Fruit fly (Drosophila melanogaster) whole organism, prepupa: ENCODE data around the gene IFT57.

ENCODE experiments used
- Blimp-1 ChIP-seq: fragments of 200-800 bp; sonication (Bioruptor generic); optimal IDR thresholded peaks from 3 replicates; lab custom pipeline; 2017; ENCODE audit warnings: missing biosample characterization, missing genetic modification characterization, mild to moderate bottlenecking, moderate library complexity, missing genetic modification reagents
- CG10631 ChIP-seq: fragments of 200-800 bp; sonication (Bioruptor generic); optimal IDR thresholded peaks from 2 replicates; lab custom pipeline; 2016; ENCODE audit warnings: missing biosample characterization, missing genetic modification characterization
- CG10669 ChIP-seq: fragments of 200-800 bp; sonication (Bioruptor generic); optimal IDR thresholded peaks from 3 replicates; lab custom pipeline; 2018; ENCODE audit warnings: missing biosample characterization, mild to moderate bottlenecking, missing genetic modification characterization, moderate library complexity
- CG11762 ChIP-seq: fragments of 200-800 bp; sonication (Bioruptor generic); optimal IDR thresholded peaks from 3 replicates; lab custom pipeline; 2016; ENCODE audit warnings: missing biosample characterization, missing genetic modification characterization; ENCODE audit not compliant: insufficient read depth
- CG11902 ChIP-seq: fragments of 200-800 bp; sonication (Bioruptor generic); optimal IDR thresholded peaks from 3 replicates; lab custom pipeline; 2016; ENCODE audit warnings: missing biosample characterization, missing genetic modification characterization
- CG3032 ChIP-seq: fragments of 200-800 bp; optimal IDR thresholded peaks from 2 replicates; lab custom pipeline; 2019; ENCODE audit warnings: missing biosample characterization, mild to moderate bottlenecking, missing genetic modification characterization, moderate library complexity
- CG31627 ChIP-seq: fragments of 200-800 bp; sonication (Bioruptor generic); optimal IDR thresholded peaks from 3 replicates; lab custom pipeline; 2016; ENCODE audit warnings: missing biosample characterization, missing genetic modification characterization
- CG32006 ChIP-seq: fragments of 200-800 bp; sonication (Bioruptor generic); optimal IDR thresholded peaks from 3 replicates; lab custom pipeline; 2017; ENCODE audit warnings: missing biosample characterization, mild to moderate bottlenecking, missing genetic modification characterization
- CG6163 ChIP-seq: fragments of 200-800 bp; sonication (Bioruptor generic); IDR thresholded peaks from 3 replicates; pipeline ENCODE4 v1.3.6; 2022; ENCODE audit warnings: missing biosample characterization, missing genetic modification characterization
- CG6276 ChIP-seq: fragments of 200-800 bp; sonication (Bioruptor generic); optimal IDR thresholded peaks from 2 replicates; lab custom pipeline; 2017; ENCODE audit warnings: missing biosample characterization, mild to moderate bottlenecking, missing genetic modification characterization
- CG6808 ChIP-seq: fragments of 200-800 bp; sonication (Bioruptor generic); optimal IDR thresholded peaks from 3 replicates; lab custom pipeline; 2017; ENCODE audit warnings: missing biosample characterization, missing genetic modification characterization, mild to moderate bottlenecking, moderate library complexity, missing genetic modification reagents
- CG8119 ChIP-seq: fragments of 200-800 bp; sonication (Bioruptor generic); IDR thresholded peaks from 3 replicates; pipeline ENCODE4 v1.3.6; 2022; ENCODE audit warnings: missing biosample characterization, missing genetic modification characterization
- CG8632 ChIP-seq: fragments of 200-800 bp; sonication (Bioruptor generic); optimal IDR thresholded peaks from 3 replicates; lab custom pipeline; 2016; ENCODE audit warnings: missing biosample characterization, missing genetic modification characterization
- CG9139 ChIP-seq: fragments of 200-800 bp; sonication (Bioruptor generic); optimal IDR thresholded peaks from 3 replicates; lab custom pipeline; 2017; ENCODE audit warnings: missing biosample characterization, mild to moderate bottlenecking, missing genetic modification characterization
- Eip78C ChIP-seq: fragments of 200-800 bp; sonication (Bioruptor generic); peaks from one replicate; lab custom pipeline; 2016; ENCODE audit warnings: missing biosample characterization, missing genetic modification characterization
- Eip93F ChIP-seq: fragments of 200-800 bp; sonication (Bioruptor generic); optimal IDR thresholded peaks from 2 replicates; lab custom pipeline; 2016; ENCODE audit warnings: missing biosample characterization, mild to moderate bottlenecking, missing genetic modification characterization
- Ets21C ChIP-seq: fragments of 200-800 bp; sonication (Bioruptor generic); optimal IDR thresholded peaks from 3 replicates; lab custom pipeline; 2016; ENCODE audit warnings: missing biosample characterization, missing genetic modification characterization
- Gug ChIP-seq: fragments of 200-800 bp; sonication (Bioruptor generic); IDR thresholded peaks from 2 replicates; pipeline ENCODE4 v1.3.6; 2022; ENCODE audit warnings: missing biosample characterization, missing genetic modification characterization
- Met ChIP-seq: fragments of 200-800 bp; sonication (Bioruptor generic); optimal IDR thresholded peaks from 3 replicates; lab custom pipeline; 2016; ENCODE audit warnings: missing biosample characterization, missing genetic modification characterization
- OdsH ChIP-seq: fragments of 200-800 bp; sonication (Bioruptor generic); optimal IDR thresholded peaks from 3 replicates; lab custom pipeline; 2016; ENCODE audit warnings: missing biosample characterization, missing genetic modification characterization
- Sox102F ChIP-seq: fragments of 200-800 bp; sonication (Bioruptor generic); optimal IDR thresholded peaks from 2 replicates; lab custom pipeline; 2016; ENCODE audit warnings: missing biosample characterization, mild to moderate bottlenecking, missing genetic modification characterization
- Sox14 ChIP-seq: fragments of 200-800 bp; sonication (Bioruptor generic); optimal IDR thresholded peaks from 3 replicates; lab custom pipeline; 2016; ENCODE audit warnings: missing biosample characterization, missing genetic modification characterization
- Sox15 ChIP-seq: fragments of 200-800 bp; sonication (Bioruptor generic); optimal IDR thresholded peaks from 3 replicates; lab custom pipeline; 2016; ENCODE audit warnings: missing biosample characterization, missing genetic modification characterization
- achi ChIP-seq: fragments of 200-800 bp; sonication (Bioruptor generic); optimal IDR thresholded peaks from 3 replicates; lab custom pipeline; 2016; ENCODE audit warnings: missing biosample characterization, missing genetic modification characterization
- acj6 ChIP-seq: fragments of 200-800 bp; sonication (Bioruptor generic); optimal IDR thresholded peaks from 3 replicates; lab custom pipeline; 2016; ENCODE audit warnings: missing biosample characterization, missing genetic modification characterization
- cyc ChIP-seq: fragments of 200-800 bp; sonication (Bioruptor generic); optimal IDR thresholded peaks from 3 replicates; lab custom pipeline; 2016; ENCODE audit warnings: missing biosample characterization, missing genetic modification characterization
- dac ChIP-seq: fragments of 200-800 bp; sonication (Bioruptor generic); optimal IDR thresholded peaks from 2 replicates; lab custom pipeline; 2017; ENCODE audit warnings: missing biosample characterization, mild to moderate bottlenecking, missing genetic modification characterization
- dsx ChIP-seq: fragments of 200-800 bp; optimal IDR thresholded peaks from 3 replicates; lab custom pipeline; 2019; ENCODE audit warnings: missing biosample characterization, mild to moderate bottlenecking, missing genetic modification characterization, moderate library complexity; ENCODE audit not compliant: poor library complexity, severe bottlenecking
- eg ChIP-seq: fragments of 200-800 bp; sonication (Bioruptor generic); IDR thresholded peaks from 3 replicates; pipeline ENCODE4 v1.3.6; 2022; ENCODE audit warnings: missing biosample characterization, missing genetic modification characterization
- esn ChIP-seq: fragments of 200-800 bp; sonication (Bioruptor generic); optimal IDR thresholded peaks from 2 replicates; lab custom pipeline; 2016; ENCODE audit warnings: missing biosample characterization, mild to moderate bottlenecking, missing genetic modification characterization, moderate library complexity
- fd59A ChIP-seq: fragments of 200-800 bp; sonication (Bioruptor generic); optimal IDR thresholded peaks from 2 replicates; lab custom pipeline; 2017; ENCODE audit warnings: missing biosample characterization, mild to moderate bottlenecking, missing genetic modification characterization, missing genetic modification reagents
- fd85E ChIP-seq: fragments of 200-800 bp; sonication (Bioruptor generic); optimal IDR thresholded peaks from 3 replicates; lab custom pipeline; 2016; ENCODE audit warnings: missing biosample characterization, missing genetic modification characterization
- fkh ChIP-seq: fragments of 200-800 bp; sonication (Bioruptor generic); optimal IDR thresholded peaks from 3 replicates; lab custom pipeline; 2017; ENCODE audit warnings: missing biosample characterization, mild to moderate bottlenecking, missing genetic modification characterization, moderate library complexity
- lz ChIP-seq: fragments of 200-800 bp; sonication (Bioruptor generic); optimal IDR thresholded peaks from 3 replicates; lab custom pipeline; 2016; ENCODE audit warnings: missing biosample characterization, missing genetic modification characterization
- pdm3 ChIP-seq: fragments of 200-800 bp; sonication (Bioruptor generic); optimal IDR thresholded peaks from 3 replicates; lab custom pipeline; 2016; ENCODE audit warnings: missing biosample characterization, missing genetic modification characterization
- salr ChIP-seq, 2 experiments: fragments of 200-800 bp; sonication (Bioruptor generic); optimal IDR thresholded peaks; 3 replicates each; lab custom pipeline; 2016 to 2018; ENCODE audit warnings: missing biosample characterization in 2 of 2, missing genetic modification characterization in 2 of 2, mild to moderate bottlenecking in 1 of 2
- ss ChIP-seq, 2 experiments: fragments of 200-800 bp; sonication (Bioruptor generic); optimal IDR thresholded peaks; 2 replicates in 1 of 2; 3 replicates in 1 of 2; lab custom pipeline; 2017 to 2018; ENCODE audit warnings: mild to moderate bottlenecking in 2 of 2, missing biosample characterization in 2 of 2, missing genetic modification characterization in 2 of 2, moderate library complexity in 1 of 2
- svp ChIP-seq: fragments of 200-800 bp; sonication (Bioruptor generic); peaks from one replicate; lab custom pipeline; 2016; ENCODE audit warnings: missing biosample characterization, missing genetic modification characterization
- vri ChIP-seq: fragments of 200-800 bp; sonication (Bioruptor generic); optimal IDR thresholded peaks from 3 replicates; lab custom pipeline; 2016; ENCODE audit warnings: missing biosample characterization, mild to moderate bottlenecking, missing genetic modification characterization

Gene IFT57

dm6 chr2L:3569892-3570291 lies 39.3 kb downstream of the IFT57 start (continued):
- TF ChIP-seq acj6 (GFP tag; lab: Kevin White, UChicago) (peak; percentile 26), Ets21C (GFP tag; lab: Kevin White, UChicago) (peak; percentile 48), Sox102F (GFP tag; lab: Kevin White, UChicago) (peak; percentile 54), CG6276 (GFP tag; lab: Kevin White, UChicago) (no peak)
- TF ChIP-seq, all 60 proteins: peak for 18

dm6 chr2L:3570566-3570965 lies 40.0 kb downstream of the IFT57 start:
- peak; percentile 72 for TF ChIP-seq fkh (GFP tag; lab: Kevin White, UChicago)
- no peak for TF ChIP-seq CG6163 (GFP tag; lab: Robert Waterston, UW)
- TF ChIP-seq CG9139 (GFP tag; lab: Kevin White, UChicago), result no peak
- TF ChIP-seq CG11762 (GFP tag; lab: Kevin White, UChicago), result no peak
- TF ChIP-seq, all 60 proteins: peak for 1

- TF ChIP-seq Gug (GFP tag; lab: Robert Waterston, UW), result no peak
- no peak for TF ChIP-seq Met
- TF ChIP-seq Sox14 (GFP tag; lab: Kevin White, UChicago), result no peak
- TF ChIP-seq acj6 (GFP tag; lab: Kevin White, UChicago), result no peak
- TF ChIP-seq salr (GFP tag; optimal IDR thresholded peaks at IDR 0.05; lab: Kevin White, UChicago), result no peak
- TF ChIP-seq OdsH (GFP tag; lab: Kevin White, UChicago), result no peak
- TF ChIP-seq vri (GFP tag; lab: Kevin White, UChicago), result no peak
- no peak for TF ChIP-seq fd85E
- TF ChIP-seq Sox102F (GFP tag; lab: Kevin White, UChicago), result no peak
- TF ChIP-seq dsx (GFP tag; lab: Kevin White, UChicago), result no peak
These were observed 40.9 kb downstream of the IFT57 start for dm6 chr2L:3571457-3571856.

dm6 chr2L:3572529-3573171 lies 42.1 kb downstream of the IFT57 start:
- TF ChIP-seq OdsH (GFP tag; lab: Kevin White, UChicago) (no peak), CG31627 (GFP tag; lab: Kevin White, UChicago) (no peak), cyc (GFP tag; lab: Kevin White, UChicago) (no peak), CG8632 (GFP tag; lab: Kevin White, UChicago) (no peak), Eip93F (GFP tag; lab: Kevin White, UChicago) (no peak), CG11902 (GFP tag; lab: Kevin White, UChicago) (no peak), vri (GFP tag; lab: Kevin White, UChicago) (no peak), CG3032 (tag; lab: Kevin White, UChicago) (no peak), CG10669 (no peak), Blimp-1 (no peak), Sox15 (no peak), CG9139 (GFP tag; lab: Kevin White, UChicago) (no peak), CG10631 (GFP tag; lab: Kevin White, UChicago) (no peak)
- TF ChIP-seq, all 60 proteins: peak for 0

- TF ChIP-seq achi (peak; percentile 22), CG6276 (GFP tag; lab: Kevin White, UChicago) (no peak), svp (GFP tag; lab: Kevin White, UChicago) (peak; percentile 87), esn (GFP tag; lab: Kevin White, UChicago) (peak; percentile 50), CG8119 (peak; percentile 63), fkh (GFP tag; lab: Kevin White, UChicago) (peak; percentile 76), pdm3 (GFP tag; lab: Kevin White, UChicago) (peak; percentile 48), Sox15 (peak; percentile 30), vri (GFP tag; lab: Kevin White, UChicago) (peak; percentile 27), Eip78C (GFP tag; lab: Kevin White, UChicago) (peak; percentile 70), Sox14 (GFP tag; lab: Kevin White, UChicago) (peak; percentile 50), Met (peak; percentile 50), ss (GFP tag; optimal IDR thresholded peaks at IDR 0.05; lab: Kevin White, UChicago) (no peak), lz (GFP tag; lab: Kevin White, UChicago) (peak; percentile 55), Gug (GFP tag; lab: Robert Waterston, UW) (no peak), CG6808 (GFP tag; lab: Kevin White, UChicago) (no peak), Blimp-1 (peak; percentile 35), eg (GFP tag; lab: Robert Waterston, UW) (peak; percentile 63; the same call in 2 of the 3 replicates), fd59A (GFP tag; lab: Kevin White, UChicago) (peak; percentile 25), dac (GFP tag; lab: Kevin White, UChicago) (no peak), CG31627 (GFP tag; lab: Kevin White, UChicago) (peak; percentile 69), Eip93F (GFP tag; lab: Kevin White, UChicago) (no peak), CG32006 (GFP tag; lab: Kevin White, UChicago) (peak; percentile 60), cyc (GFP tag; lab: Kevin White, UChicago) (peak; percentile 57), CG6163 (GFP tag; lab: Robert Waterston, UW) (peak; percentile 42; the same call in 2 of the 3 replicates)
These were observed 42.7 kb downstream of the IFT57 start for dm6 chr2L:3573172-3573755.
